Fruit fly (Drosophila melanogaster) whole organism, embryonic: ENCODE results near the gene CG8673.

Source experiments
- Ada2b ChIP-seq: fragments of 200-800 bp; sonication (Bioruptor generic); IDR thresholded peaks from 2 replicates; pipeline ENCODE4 v1.3.6; 2022; ENCODE audit warnings: missing biosample characterization, missing genetic modification characterization
- Atf-2 ChIP-seq: fragments of 200-800 bp; sonication (Bioruptor generic); optimal IDR thresholded peaks from 2 replicates; lab custom pipeline; 2016; ENCODE audit warnings: missing biosample characterization, missing genetic modification characterization
- Bgb ChIP-seq: fragments of 200-800 bp; sonication (Bioruptor generic); IDR thresholded peaks from 2 replicates; pipeline ENCODE4 v1.3.6; 2022; ENCODE audit warnings: missing biosample characterization, missing genetic modification characterization; ENCODE audit not compliant: partially characterized antibody
- CG10147 ChIP-seq: fragments of 200-800 bp; sonication (Bioruptor generic); optimal IDR thresholded peaks from 2 replicates; lab custom pipeline; 2019; ENCODE audit warnings: missing biosample characterization, mild to moderate bottlenecking, missing genetic modification characterization, moderate library complexity
- CG11695 ChIP-seq: fragments of 200-800 bp; sonication (Bioruptor generic); IDR thresholded peaks from 3 replicates; pipeline ENCODE4 v1.3.6; 2022; ENCODE audit warnings: missing biosample characterization, missing genetic modification characterization
- CG13287 ChIP-seq: fragments of 200-800 bp; sonication (Bioruptor generic); IDR thresholded peaks from 2 replicates; pipeline ENCODE4 v1.3.6; 2022; ENCODE audit warnings: missing biosample characterization, missing genetic modification characterization; ENCODE audit not compliant: partially characterized antibody
- CG14667 ChIP-seq: fragments of 200-800 bp; sonication (Bioruptor generic); IDR thresholded peaks from 2 replicates; pipeline ENCODE4 v1.3.6; 2022; ENCODE audit warnings: missing biosample characterization, missing genetic modification characterization
- CG16813 ChIP-seq: fragments of 200-800 bp; sonication (Bioruptor generic); IDR thresholded peaks from 3 replicates; pipeline ENCODE4 v1.3.6; 2022; ENCODE audit warnings: missing biosample characterization, missing genetic modification characterization; ENCODE audit not compliant: partially characterized antibody
- CG16863 ChIP-seq: fragments of 200-800 bp; sonication (Bioruptor generic); optimal IDR thresholded peaks from 3 replicates; lab custom pipeline; 2016; ENCODE audit warnings: missing biosample characterization, missing genetic modification characterization
- CG17612 ChIP-seq: fragments of 200-800 bp; sonication (Bioruptor generic); IDR thresholded peaks from 2 replicates; pipeline ENCODE4 v1.3.6; 2022; ENCODE audit warnings: missing biosample characterization, missing genetic modification characterization
- CG2199 ChIP-seq: fragments of 200-800 bp; sonication (Bioruptor generic); IDR thresholded peaks from 3 replicates; pipeline ENCODE4 v1.3.6; 2022; ENCODE audit warnings: missing biosample characterization, missing genetic modification characterization
- CG2678 ChIP-seq: fragments of 200-800 bp; sonication (Bioruptor generic); optimal IDR thresholded peaks from 3 replicates; lab custom pipeline; 2019; ENCODE audit warnings: missing biosample characterization, mild to moderate bottlenecking, missing genetic modification characterization, moderate library complexity
- CG3065 ChIP-seq: fragments of 200-800 bp; sonication (Bioruptor generic); optimal IDR thresholded peaks from 2 replicates; lab custom pipeline; 2016; ENCODE audit warnings: missing biosample characterization, missing genetic modification characterization
- CG31224 ChIP-seq: fragments of 200-800 bp; sonication (Bioruptor generic); IDR thresholded peaks from 2 replicates; pipeline ENCODE4 v1.3.6; 2022; ENCODE audit warnings: missing biosample characterization, missing genetic modification characterization
- CG3163 ChIP-seq: fragments of 200-800 bp; sonication (Bioruptor generic); optimal IDR thresholded peaks from 3 replicates; lab custom pipeline; 2016; ENCODE audit warnings: missing biosample characterization, missing genetic modification characterization
- CG32532 ChIP-seq: fragments of 200-800 bp; sonication (Bioruptor generic); IDR thresholded peaks from 2 replicates; pipeline ENCODE4 v1.3.6; 2022; ENCODE audit warnings: missing biosample characterization, missing genetic modification characterization
- CG3281 ChIP-seq: fragments of 200-800 bp; sonication (Bioruptor generic); optimal IDR thresholded peaks from 3 replicates; lab custom pipeline; 2017; ENCODE audit warnings: missing biosample characterization, mild to moderate bottlenecking, missing genetic modification characterization
- CG34376 ChIP-seq: fragments of 200-800 bp; sonication (Bioruptor generic); optimal IDR thresholded peaks from 2 replicates; lab custom pipeline; 2018; ENCODE audit warnings: missing biosample characterization, mild to moderate bottlenecking, missing genetic modification characterization
- CG6272 ChIP-seq: fragments of 200-800 bp; sonication (Bioruptor generic); IDR thresholded peaks from 2 replicates; pipeline ENCODE4 v1.3.6; 2022; ENCODE audit warnings: missing biosample characterization, missing genetic modification characterization
- CG9437 ChIP-seq: fragments of 200-800 bp; sonication (Bioruptor generic); optimal IDR thresholded peaks from 2 replicates; lab custom pipeline; 2018; ENCODE audit warnings: missing biosample characterization, mild to moderate bottlenecking, missing genetic modification characterization
- CG9727 ChIP-seq: fragments of 200-800 bp; sonication (Bioruptor generic); optimal IDR thresholded peaks from 3 replicates; lab custom pipeline; 2017; ENCODE audit warnings: missing biosample characterization, mild to moderate bottlenecking, missing genetic modification characterization
- CkIIα-i1 ChIP-seq: fragments of 200-800 bp; sonication (Bioruptor generic); IDR thresholded peaks from 2 replicates; pipeline ENCODE4 v1.3.6; 2022; ENCODE audit warnings: missing biosample characterization, missing genetic modification characterization
- Hand ChIP-seq: fragments of 200-800 bp; sonication (Bioruptor generic); optimal IDR thresholded peaks from 2 replicates; lab custom pipeline; 2017; ENCODE audit warnings: mild to moderate bottlenecking, missing biosample characterization, missing genetic modification reagents, missing genetic modification characterization
- Hey ChIP-seq: fragments of 200-800 bp; sonication (Bioruptor generic); optimal IDR thresholded peaks from 3 replicates; lab custom pipeline; 2018; ENCODE audit warnings: missing biosample characterization, mild to moderate bottlenecking, missing genetic modification characterization
- Med ChIP-seq: fragments of 200-800 bp; sonication (Bioruptor generic); peaks from one replicate; lab custom pipeline; 2016; ENCODE audit warnings: missing biosample characterization, missing genetic modification characterization, mild to moderate bottlenecking, inconsistent platforms, moderate library complexity
- Myb ChIP-seq: fragments of 200-800 bp; sonication (Bioruptor generic); optimal IDR thresholded peaks from 2 replicates; lab custom pipeline; 2016; ENCODE audit warnings: missing biosample characterization, missing genetic modification characterization
- Nf-YC ChIP-seq: fragments of 200-800 bp; optimal IDR thresholded peaks from 3 replicates; lab custom pipeline; 2019; ENCODE audit warnings: missing biosample characterization, mild to moderate bottlenecking, missing genetic modification characterization, moderate library complexity
- Scr ChIP-seq: fragments of 200-800 bp; sonication (Bioruptor generic); IDR thresholded peaks from 2 replicates; pipeline ENCODE4 v1.3.6; 2022; ENCODE audit warnings: missing biosample characterization, missing genetic modification characterization; ENCODE audit not compliant: partially characterized antibody
- Sry-β ChIP-seq: fragments of 200-800 bp; sonication (Bioruptor generic); optimal IDR thresholded peaks from 2 replicates; lab custom pipeline; 2018; ENCODE audit warnings: missing biosample characterization, mild to moderate bottlenecking, missing genetic modification characterization, moderate library complexity
- amos ChIP-seq: fragments of 200-800 bp; sonication (Bioruptor generic); IDR thresholded peaks from 2 replicates; pipeline ENCODE4 v1.3.6; 2022; ENCODE audit warnings: missing biosample characterization, missing genetic modification characterization; ENCODE audit not compliant: partially characterized antibody
- caup ChIP-seq: fragments of 200-800 bp; sonication (Bioruptor generic); optimal IDR thresholded peaks from 3 replicates; lab custom pipeline; 2017; ENCODE audit warnings: missing biosample characterization, mild to moderate bottlenecking, missing genetic modification characterization, moderate library complexity; ENCODE audit not compliant: severe bottlenecking
- chinmo ChIP-seq: fragments of 200-800 bp; sonication (Bioruptor generic); IDR thresholded peaks from 4 replicates; pipeline ENCODE4 v1.3.6; 2022; ENCODE audit warnings: missing biosample characterization, missing genetic modification characterization; ENCODE audit not compliant: partially characterized antibody
- chm ChIP-seq: fragments of 200-800 bp; sonication (Bioruptor generic); IDR thresholded peaks from 2 replicates; pipeline ENCODE4 v1.3.6; 2022; ENCODE audit warnings: missing biosample characterization, missing genetic modification characterization
- dimm ChIP-seq: fragments of 200-800 bp; sonication (Bioruptor generic); IDR thresholded peaks from 2 replicates; pipeline ENCODE4 v1.3.6; 2022; ENCODE audit warnings: missing biosample characterization, missing genetic modification characterization
- ftz-f1 ChIP-seq: fragments of 200-800 bp; sonication (Bioruptor generic); optimal IDR thresholded peaks from 2 replicates; lab custom pipeline; 2016; ENCODE audit warnings: missing biosample characterization, missing genetic modification characterization
- grn ChIP-seq: fragments of 200-800 bp; sonication (Bioruptor generic); optimal IDR thresholded peaks from 3 replicates; lab custom pipeline; 2017; ENCODE audit warnings: missing biosample characterization, missing genetic modification characterization
- lab ChIP-seq: fragments of 200-800 bp; sonication (Bioruptor generic); optimal IDR thresholded peaks from 3 replicates; lab custom pipeline; 2017; ENCODE audit warnings: missing biosample characterization, missing genetic modification characterization, mild to moderate bottlenecking, moderate library complexity, missing genetic modification reagents
- mirr ChIP-seq: fragments of 200-800 bp; sonication (Bioruptor generic); optimal IDR thresholded peaks from 3 replicates; lab custom pipeline; 2018; ENCODE audit warnings: missing biosample characterization, mild to moderate bottlenecking, missing genetic modification characterization
- p53 ChIP-seq: fragments of 200-800 bp; sonication (Bioruptor generic); optimal IDR thresholded peaks from 2 replicates; lab custom pipeline; 2016; ENCODE audit warnings: missing biosample characterization, missing genetic modification characterization
- pfk ChIP-seq: fragments of 200-800 bp; sonication (Bioruptor generic); optimal IDR thresholded peaks from 2 replicates; lab custom pipeline; 2018; ENCODE audit warnings: missing biosample characterization, mild to moderate bottlenecking, missing genetic modification characterization, moderate library complexity
- pita ChIP-seq: fragments of 200-800 bp; sonication (Bioruptor generic); optimal IDR thresholded peaks from 2 replicates; lab custom pipeline; 2017; ENCODE audit warnings: missing biosample characterization, mild to moderate bottlenecking, missing genetic modification characterization
- rib ChIP-seq: fragments of 200-800 bp; sonication (Bioruptor generic); IDR thresholded peaks from 2 replicates; pipeline ENCODE4 v1.3.6; 2022; ENCODE audit warnings: missing biosample characterization, missing genetic modification characterization
- salm ChIP-seq: fragments of 200-800 bp; sonication (Bioruptor generic); optimal IDR thresholded peaks from 2 replicates; lab custom pipeline; 2018; ENCODE audit warnings: missing biosample characterization, mild to moderate bottlenecking, missing genetic modification characterization
- sisA ChIP-seq: fragments of 200-800 bp; sonication (Bioruptor generic); IDR thresholded peaks from 2 replicates; pipeline ENCODE4 v1.3.6; 2022; ENCODE audit warnings: missing biosample characterization, missing genetic modification characterization
- ssp ChIP-seq: fragments of 200-800 bp; sonication (Bioruptor generic); IDR thresholded peaks from 2 replicates; pipeline ENCODE4 v1.3.6; 2022; ENCODE audit warnings: missing biosample characterization, missing genetic modification characterization
- stwl ChIP-seq: fragments of 200-800 bp; sonication (Bioruptor generic); optimal IDR thresholded peaks from 3 replicates; lab custom pipeline; 2018; ENCODE audit warnings: missing biosample characterization, mild to moderate bottlenecking, missing genetic modification characterization, moderate library complexity
- z ChIP-seq: fragments of 200-800 bp; sonication (Bioruptor generic); IDR thresholded peaks from 3 replicates; pipeline ENCODE4 v1.3.6; 2022; ENCODE audit warnings: missing biosample characterization, missing genetic modification characterization
- zen ChIP-seq: fragments of 200-800 bp; sonication (Bioruptor generic); optimal IDR thresholded peaks from 3 replicates; lab custom pipeline; 2018; ENCODE audit warnings: missing biosample characterization, mild to moderate bottlenecking, missing genetic modification characterization, moderate library complexity

CG8673 gene

DNA sequence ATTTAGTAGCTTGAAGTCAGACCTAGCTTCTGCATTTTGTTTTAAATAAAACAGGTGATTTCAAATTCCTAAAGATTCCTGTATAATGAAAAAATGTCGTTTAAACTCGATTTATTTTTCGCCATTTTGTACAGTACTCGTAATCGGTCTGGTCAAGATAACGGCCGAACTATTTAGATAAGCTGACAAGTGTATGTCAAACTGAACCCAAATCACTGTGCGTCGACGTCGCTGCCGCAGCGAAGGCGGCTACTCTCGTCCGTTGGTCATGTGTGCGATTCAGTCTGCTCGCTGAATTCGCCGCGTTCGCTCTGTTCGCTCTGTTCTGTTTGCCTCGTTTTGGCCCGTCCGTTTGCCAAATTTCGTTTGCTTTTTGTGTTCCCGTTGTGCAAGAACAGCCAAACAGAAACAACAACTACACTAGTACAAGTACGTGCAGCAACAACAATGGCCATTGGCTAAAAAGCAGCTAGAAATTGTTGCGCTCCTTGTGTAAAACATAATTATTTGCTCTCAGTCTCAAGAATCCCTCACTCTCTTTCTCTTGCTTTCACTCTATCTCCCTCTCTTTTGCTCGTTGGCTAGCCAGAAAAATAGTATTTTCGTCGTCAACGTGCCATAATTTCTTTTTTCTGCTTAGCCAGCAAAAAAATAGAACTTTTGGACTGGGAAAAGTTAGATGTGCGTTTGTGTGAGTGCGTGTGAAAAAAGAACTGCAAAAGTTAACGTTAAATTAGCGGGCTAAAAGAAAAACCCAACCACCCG, 35.9 kb upstream of the CG8673 start (continued):
- TF ChIP-seq CG14667 (GFP tag; lab: Robert Waterston, UW), result no peak
- no peak for TF ChIP-seq caup
- TF ChIP-seq CG9437, result no peak
- TF ChIP-seq CG3281 (GFP tag; lab: Kevin White, UChicago), result peak; percentile 26
- TF ChIP-seq zen (tag; lab: Kevin White, UChicago), result peak; percentile 5
- TF ChIP-seq dimm (GFP tag; lab: Robert Waterston, UW), result no peak
- TF ChIP-seq z (GFP tag; lab: Robert Waterston, UW), result 0 out of 3 replicates have a peak, but pooled peaks have one; percentile 26
- no peak for TF ChIP-seq CG17612
- TF ChIP-seq pita (GFP tag; lab: Kevin White, UChicago), result no peak
- peak; percentile 68; the same call in 1 of the 2 replicates for TF ChIP-seq chm
- TF ChIP-seq CG2678 (tag; lab: Kevin White, UChicago), result peak; percentile 17
- no peak for TF ChIP-seq sisA
- TF ChIP-seq CG2199 (GFP tag; lab: Robert Waterston, UW), result no peak
- TF ChIP-seq CG9727, result peak; percentile 18
- TF ChIP-seq Myb (GFP tag; lab: Kevin White, UChicago), result no peak
- TF ChIP-seq CG10147 (GFP tag; lab: Kevin White, UChicago), result no peak
- TF ChIP-seq Hand (GFP tag; lab: Kevin White, UChicago), result peak; percentile 41
- TF ChIP-seq Med (GFP tag; lab: Kevin White, UChicago), result peak; percentile 86
- TF ChIP-seq rib, result peak; percentile 56; the same call in 1 of the 2 replicates
- TF ChIP-seq Sry-β (GFP tag; lab: Kevin White, UChicago), result no peak
- no peak for TF ChIP-seq Ada2b (GFP tag; lab: Robert Waterston, UW)
- no peak for TF ChIP-seq CG16863
- no peak for TF ChIP-seq pfk (GFP tag; lab: Kevin White, UChicago)
- TF ChIP-seq amos, result peak; percentile 23; the same call in 1 of the 2 replicates
- TF ChIP-seq CG34376, result peak; percentile 61
- no peak for TF ChIP-seq salm (tag; lab: Kevin White, UChicago)
- TF ChIP-seq Hey (tag; lab: Kevin White, UChicago), result no peak
- TF ChIP-seq Atf-2 (GFP tag; lab: Kevin White, UChicago), result no peak
- 0 out of 3 replicates have a peak, but pooled peaks have one; percentile 26 for TF ChIP-seq CG16813 (GFP tag; lab: Robert Waterston, UW)
- no peak for TF ChIP-seq CkIIα-i1 (GFP tag; lab: Robert Waterston, UW)
- peak; percentile 39; the same call in 1 of the 2 replicates for TF ChIP-seq CG32532 (GFP tag; lab: Robert Waterston, UW)
- TF ChIP-seq CG11695, result 0 out of 3 replicates have a peak, but pooled peaks have one; percentile 36
- TF ChIP-seq lab (GFP tag; lab: Kevin White, UChicago), result peak; percentile 51
- peak; percentile 26; the same call in 1 of the 2 replicates for TF ChIP-seq Bgb
- no peak for TF ChIP-seq CG6272 (GFP tag; lab: Robert Waterston, UW)
- no peak for TF ChIP-seq p53 (GFP tag; lab: Kevin White, UChicago)
- peak; percentile 74 for TF ChIP-seq mirr (GFP tag; lab: Kevin White, UChicago)
- no peak for TF ChIP-seq stwl (tag; lab: Kevin White, UChicago)
- no peak for TF ChIP-seq Nf-YC (tag; lab: Kevin White, UChicago)
- TF ChIP-seq Scr (GFP tag; lab: Robert Waterston, UW), result peak; percentile 45; the same call in 1 of the 2 replicates
- no peak for TF ChIP-seq CG3163 (GFP tag; lab: Kevin White, UChicago)
- TF ChIP-seq ftz-f1 (GFP tag; lab: Kevin White, UChicago), result peak; percentile 47
- TF ChIP-seq CG3065 (GFP tag; lab: Kevin White, UChicago), result no peak
- 0 out of 4 replicates have a peak, but pooled peaks have one; percentile 64 for TF ChIP-seq chinmo
- TF ChIP-seq ssp, result no peak
- TF ChIP-seq grn (GFP tag; lab: Kevin White, UChicago), result peak; percentile 42
- TF ChIP-seq CG13287, result peak; percentile 45
- 0 out of 2 replicates have a peak, but pooled peaks have one; percentile 5 for TF ChIP-seq CG31224
